Worm (Caenorhabditis elegans) whole organism, mixed stage, embryonic: ENCODE results near the gene ceh-27.
A peak's percentile ranks its signal among the peaks of the same experiment; 100 is the strongest.

Experiments used
- M03D4.4 ChIP-seq: sonication (generic microtip); optimal IDR thresholded peaks from 2 replicates; lab custom pipeline; 2017; ENCODE audit warnings: mild to moderate bottlenecking, missing genetic modification characterization, missing compliant biosample characterization
- bed-3 ChIP-seq: fragments of 200-800 bp; sonication (Bioruptor generic); optimal IDR thresholded peaks from 3 replicates; lab custom pipeline; 2018; ENCODE audit warnings: mild to moderate bottlenecking, missing genetic modification characterization, moderate library complexity, missing compliant biosample characterization
- blmp-1 ChIP-seq: fragments of 150-350 bp; optimal IDR thresholded peaks from 2 replicates; lab custom pipeline; 2014; ENCODE audit warnings: missing biosample characterization, missing genetic modification characterization
- ceh-39 ChIP-seq: fragments of 150-350 bp; optimal IDR thresholded peaks from 2 replicates; lab custom pipeline; 2014; ENCODE audit warnings: missing biosample characterization, missing genetic modification characterization
- ceh-43 ChIP-seq: fragments of 200-800 bp; sonication (Bioruptor generic); optimal IDR thresholded peaks from 2 replicates; lab custom pipeline; 2018; ENCODE audit warnings: mild to moderate bottlenecking, missing genetic modification characterization, moderate library complexity, missing compliant biosample characterization
- ceh-83 ChIP-seq: fragments of 200-800 bp; sonication (Bioruptor generic); optimal IDR thresholded peaks from 2 replicates; lab custom pipeline; 2018; ENCODE audit warnings: mild to moderate bottlenecking, missing genetic modification characterization, missing compliant biosample characterization
- ces-1 ChIP-seq: fragments of 150-350 bp; optimal IDR thresholded peaks from 2 replicates; lab custom pipeline; 2014; ENCODE audit warnings: missing biosample characterization, missing genetic modification reagents, missing genetic modification characterization
- cnd-1 ChIP-seq: fragments of 200-800 bp; sonication (Bioruptor generic); optimal IDR thresholded peaks from 2 replicates; lab custom pipeline; 2018; ENCODE audit warnings: mild to moderate bottlenecking, missing genetic modification characterization, missing compliant biosample characterization
- drap-1 ChIP-seq: fragments of 200-800 bp; sonication (Bioruptor generic); optimal IDR thresholded peaks from 3 replicates; lab custom pipeline; 2018; ENCODE audit warnings: mild to moderate bottlenecking, missing genetic modification characterization, missing compliant biosample characterization
- elt-1 ChIP-seq: sonication (generic microtip); optimal IDR thresholded peaks from 2 replicates; lab custom pipeline; 2017; ENCODE audit warnings: missing genetic modification characterization, mild to moderate bottlenecking, missing compliant biosample characterization, antibody characterized with exemption, moderate library complexity, borderline replicate concordance; ENCODE audit not compliant: insufficient read depth
- elt-3 ChIP-seq: fragments of 150-350 bp; optimal IDR thresholded peaks from 2 replicates; lab custom pipeline; 2014; ENCODE audit warnings: missing biosample characterization, missing genetic modification characterization
- flh-1 ChIP-seq: fragments of 200-800 bp; sonication (Bioruptor generic); optimal IDR thresholded peaks from 2 replicates; lab custom pipeline; 2018; ENCODE audit warnings: mild to moderate bottlenecking, missing genetic modification characterization, moderate library complexity, missing compliant biosample characterization
- ham-2 ChIP-seq: fragments of 200-800 bp; sonication (Bioruptor generic); optimal IDR thresholded peaks from 2 replicates; lab custom pipeline; 2018; ENCODE audit warnings: mild to moderate bottlenecking, missing genetic modification characterization, missing compliant biosample characterization
- hlh-1 ChIP-seq: fragments of 150-350 bp; optimal IDR thresholded peaks from 2 replicates; lab custom pipeline; 2014; ENCODE audit warnings: missing biosample characterization, missing genetic modification reagents, missing genetic modification characterization
- lin-13 ChIP-seq: fragments of 150-350 bp; optimal IDR thresholded peaks from 2 replicates; lab custom pipeline; 2014; ENCODE audit warnings: missing biosample characterization, missing genetic modification characterization
- lin-32 ChIP-seq: fragments of 200-800 bp; sonication (Bioruptor generic); optimal IDR thresholded peaks from 2 replicates; lab custom pipeline; 2018; ENCODE audit warnings: mild to moderate bottlenecking, missing genetic modification characterization, missing compliant biosample characterization
- lsy-2 ChIP-seq: fragments of 150-350 bp; optimal IDR thresholded peaks from 2 replicates; lab custom pipeline; 2014; ENCODE audit warnings: missing biosample characterization, missing genetic modification characterization
- mab-5 ChIP-seq: fragments of 150-350 bp; optimal IDR thresholded peaks from 2 replicates; lab custom pipeline; 2014; ENCODE audit warnings: missing biosample characterization, missing genetic modification characterization
- mep-1 ChIP-seq: fragments of 150-350 bp; optimal IDR thresholded peaks from 2 replicates; lab custom pipeline; 2017; ENCODE audit warnings: missing biosample characterization, missing genetic modification reagents, missing genetic modification characterization, inconsistent platforms
- mls-2 ChIP-seq: sonication (generic microtip); optimal IDR thresholded peaks from 2 replicates; lab custom pipeline; 2016; ENCODE audit warnings: mild to moderate bottlenecking, missing genetic modification characterization, moderate library complexity, missing compliant biosample characterization
- nhr-12 ChIP-seq: fragments of 150-350 bp; optimal IDR thresholded peaks from 2 replicates; lab custom pipeline; 2014; ENCODE audit warnings: missing biosample characterization, missing genetic modification characterization
- nhr-2 ChIP-seq: fragments of 150-350 bp; optimal IDR thresholded peaks from 2 replicates; lab custom pipeline; 2014; ENCODE audit warnings: missing biosample characterization, missing genetic modification characterization
- nhr-237 ChIP-seq: fragments of 150-350 bp; optimal IDR thresholded peaks from 2 replicates; lab custom pipeline; 2014; ENCODE audit warnings: missing biosample characterization, missing genetic modification characterization
- nhr-28 ChIP-seq: fragments of 150-350 bp; optimal IDR thresholded peaks from 2 replicates; lab custom pipeline; 2014; ENCODE audit warnings: missing biosample characterization, missing genetic modification characterization
- nhr-76 ChIP-seq: sonication (generic microtip); optimal IDR thresholded peaks from 2 replicates; lab custom pipeline; 2017; ENCODE audit warnings: missing biosample characterization, missing genetic modification characterization
- pha-4 ChIP-seq: fragments of 150-350 bp; optimal IDR thresholded peaks from 2 replicates; lab custom pipeline; 2018; ENCODE audit warnings: missing biosample characterization, missing genetic modification reagents, missing genetic modification characterization
- sem-2 ChIP-seq: fragments of 200-800 bp; sonication (Bioruptor generic); optimal IDR thresholded peaks from 2 replicates; lab custom pipeline; 2018; ENCODE audit warnings: mild to moderate bottlenecking, missing genetic modification characterization, missing compliant biosample characterization
- snpc-4 ChIP-seq: fragments of 150-350 bp; optimal IDR thresholded peaks from 2 replicates; lab custom pipeline; 2014; ENCODE audit warnings: missing biosample characterization, missing genetic modification characterization
- sptf-1 ChIP-seq: sonication (generic microtip); optimal IDR thresholded peaks from 2 replicates; lab custom pipeline; 2017; ENCODE audit warnings: mild to moderate bottlenecking, missing genetic modification characterization, moderate library complexity, missing compliant biosample characterization
- tbx-8 ChIP-seq: fragments of 200-800 bp; sonication (Bioruptor generic); optimal IDR thresholded peaks from 2 replicates; lab custom pipeline; 2018; ENCODE audit warnings: mild to moderate bottlenecking, missing genetic modification characterization, moderate library complexity, missing compliant biosample characterization
- unc-120 ChIP-seq: sonication (generic microtip); optimal IDR thresholded peaks from 2 replicates; lab custom pipeline; 2017; ENCODE audit warnings: missing genetic modification characterization, missing compliant biosample characterization; ENCODE audit not compliant: poor library complexity, severe bottlenecking
- unc-39 ChIP-seq: fragments of 150-350 bp; optimal IDR thresholded peaks from 2 replicates; lab custom pipeline; 2014; ENCODE audit warnings: missing biosample characterization, missing genetic modification characterization
- unc-62 ChIP-seq: fragments of 150-350 bp; optimal IDR thresholded peaks from 2 replicates; lab custom pipeline; 2014; ENCODE audit warnings: missing biosample characterization, missing genetic modification reagents, missing genetic modification characterization
- zip-8 ChIP-seq: fragments of 150-350 bp; optimal IDR thresholded peaks from 2 replicates; lab custom pipeline; 2014; ENCODE audit warnings: missing biosample characterization, missing genetic modification characterization
- ztf-11 ChIP-seq: fragments of 150-350 bp; optimal IDR thresholded peaks from 2 replicates; lab custom pipeline; 2014; ENCODE audit warnings: missing biosample characterization, missing genetic modification characterization

ceh-27 gene

DNA sequence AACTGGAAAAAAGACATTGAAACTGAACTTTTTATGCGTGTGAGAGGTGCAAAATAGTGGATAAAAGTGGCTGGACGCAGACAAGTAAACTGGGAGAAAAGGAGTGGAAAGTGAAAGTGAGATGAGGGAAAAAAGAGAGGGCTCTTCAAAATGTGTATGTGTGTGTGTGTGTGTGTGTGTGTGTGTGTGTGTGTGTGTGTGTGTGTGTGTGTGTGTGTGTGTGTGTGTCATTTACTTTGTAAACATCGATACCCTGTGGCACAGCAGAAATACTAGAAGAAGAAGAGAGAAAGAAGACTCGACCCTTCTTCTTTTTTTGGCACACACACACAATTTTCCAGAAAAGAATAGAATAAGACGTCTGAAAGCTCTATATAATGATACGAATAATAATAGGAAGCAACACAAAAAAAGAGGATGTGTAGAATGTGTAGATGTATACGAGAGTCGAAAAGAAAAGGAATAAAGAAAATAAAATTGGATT lies 26.2 kb downstream of the ceh-27 start:
- TF ChIP-seq snpc-4 (tag; lab: Kevin White, UChicago): no peak
- TF ChIP-seq bed-3 (GFP tag; lab: Kevin White, UChicago): no peak
- TF ChIP-seq pha-4: peak; percentile 34
- no peak for TF ChIP-seq lin-13 (tag; lab: Kevin White, UChicago)
- TF ChIP-seq elt-3 (tag; lab: Kevin White, UChicago): no peak
- TF ChIP-seq sptf-1 (tag; lab: Kevin White, UChicago): peak; percentile 41
- TF ChIP-seq elt-1 (tag; lab: Kevin White, UChicago): no peak
- TF ChIP-seq nhr-76 (tag; lab: Kevin White, UChicago): no peak
- no peak for TF ChIP-seq unc-62 (GFP tag; lab: Kevin White, UChicago)
- no peak for TF ChIP-seq tbx-8
- TF ChIP-seq ham-2 (GFP tag; lab: Kevin White, UChicago): no peak
- no peak for TF ChIP-seq ztf-11 (tag; lab: Kevin White, UChicago)
- no peak for TF ChIP-seq ceh-39 (tag; lab: Kevin White, UChicago)
- peak; percentile 53 for TF ChIP-seq M03D4.4 (tag; lab: Kevin White, UChicago)
- no peak for TF ChIP-seq cnd-1 (tag; lab: Kevin White, UChicago)
- TF ChIP-seq unc-39 (tag; lab: Kevin White, UChicago): no peak
- TF ChIP-seq nhr-2 (tag; lab: Kevin White, UChicago): no peak
- TF ChIP-seq ces-1: peak; percentile 70
- no peak for TF ChIP-seq lsy-2
- TF ChIP-seq nhr-28 (tag; lab: Kevin White, UChicago): no peak
- no peak for TF ChIP-seq nhr-237 (tag; lab: Kevin White, UChicago)
- TF ChIP-seq mep-1 (tag; lab: Kevin White, UChicago): no peak
- TF ChIP-seq sem-2: no peak
- TF ChIP-seq ceh-43 (GFP tag; lab: Kevin White, UChicago): no peak
- TF ChIP-seq mls-2 (tag; lab: Kevin White, UChicago): peak; percentile 24
- no peak for TF ChIP-seq hlh-1 (tag; lab: Kevin White, UChicago)
- TF ChIP-seq drap-1 (GFP tag; lab: Kevin White, UChicago): peak; percentile 23
- no peak for TF ChIP-seq nhr-12 (tag; lab: Kevin White, UChicago)
- peak; percentile 13 for TF ChIP-seq unc-120 (tag; lab: Kevin White, UChicago)
- TF ChIP-seq zip-8 (tag; lab: Kevin White, UChicago): no peak
- TF ChIP-seq blmp-1 (tag; lab: Kevin White, UChicago): no peak
- no peak for TF ChIP-seq flh-1 (GFP tag; lab: Kevin White, UChicago)
- TF ChIP-seq lin-32 (GFP tag; lab: Kevin White, UChicago): no peak
- no peak for TF ChIP-seq mab-5
- TF ChIP-seq ceh-83 (GFP tag; lab: Kevin White, UChicago): peak; percentile 32
- TF ChIP-seq, all 35 proteins: peak for 8

DNA sequence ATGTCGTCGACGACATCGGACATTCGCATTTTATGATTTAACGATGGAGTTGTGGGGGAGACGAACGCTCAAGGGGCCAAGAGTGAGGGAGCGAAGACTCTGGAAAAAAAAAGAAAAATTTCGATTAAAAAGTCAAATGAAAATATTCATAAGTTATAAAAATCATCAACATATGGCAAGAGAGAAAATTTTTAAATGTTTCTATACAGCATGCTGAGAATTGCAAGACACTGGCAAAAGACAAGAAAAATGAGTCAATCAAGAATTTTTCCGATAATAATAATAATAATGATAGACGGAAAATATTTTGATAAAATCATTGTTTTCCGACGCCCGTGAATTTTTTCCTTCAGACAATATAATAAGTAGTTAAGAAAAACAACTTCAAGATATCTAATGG lies 27.7 kb downstream of the ceh-27 start, which contains the start of gene sipa-1:
TSS of gene sipa-1 (minus strand) at position 101 of the 400 bp plus-strand sequence.
- no peak for TF ChIP-seq unc-120 (tag; lab: Kevin White, UChicago)
- TF ChIP-seq pha-4: no peak
- no peak for TF ChIP-seq lin-13 (tag; lab: Kevin White, UChicago)
- TF ChIP-seq unc-39 (tag; lab: Kevin White, UChicago): no peak
- no peak for TF ChIP-seq mep-1 (tag; lab: Kevin White, UChicago)
- TF ChIP-seq sem-2: no peak
- TF ChIP-seq M03D4.4 (tag; lab: Kevin White, UChicago): no peak
- TF ChIP-seq, all 35 proteins: peak for 0

DNA sequence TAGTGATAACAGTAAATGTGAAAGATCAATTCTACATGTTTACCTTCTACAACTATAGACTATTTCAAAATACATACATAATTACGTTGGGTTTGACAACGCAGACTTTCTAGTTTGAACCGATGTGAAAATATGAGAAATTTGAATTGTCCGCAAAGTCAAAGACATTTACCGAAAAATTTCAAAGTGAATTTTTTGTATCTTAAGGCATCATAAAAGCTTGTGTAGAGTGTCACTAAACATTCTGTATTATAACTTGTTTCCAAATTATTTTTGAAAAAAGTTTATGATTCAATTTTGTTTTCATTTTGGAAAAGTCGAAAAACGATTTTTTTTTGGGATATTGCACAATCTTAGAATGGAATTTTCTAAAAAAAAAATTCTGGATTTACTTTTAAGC lies 29.3 kb downstream of the ceh-27 start:
- TF ChIP-seq M03D4.4 (tag; lab: Kevin White, UChicago) (no peak), sem-2 (no peak), mep-1 (tag; lab: Kevin White, UChicago) (no peak), pha-4 (no peak), lsy-2 (no peak), sptf-1 (tag; lab: Kevin White, UChicago) (no peak), blmp-1 (tag; lab: Kevin White, UChicago) (no peak), nhr-237 (tag; lab: Kevin White, UChicago) (no peak), unc-120 (tag; lab: Kevin White, UChicago) (no peak), mab-5 (no peak)
